Fruit fly (Drosophila melanogaster) whole organism, adult: Measurements from ENCODE around the gene CG10949.
A peak's percentile ranks its signal among the peaks of the same experiment; 100 is the strongest.

Source experiments
- CG11617 ChIP-seq: fragments of 200-800 bp; sonication (Bioruptor generic); optimal IDR thresholded peaks from 2 replicates; lab custom pipeline; 2017; ENCODE audit warnings: mild to moderate bottlenecking, missing biosample characterization, missing genetic modification reagents, missing genetic modification characterization
- CG12768 ChIP-seq: fragments of 200-800 bp; sonication (Bioruptor generic); optimal IDR thresholded peaks from 2 replicates; lab custom pipeline; 2017; ENCODE audit warnings: missing biosample characterization, missing genetic modification characterization, mild to moderate bottlenecking, moderate library complexity, missing genetic modification reagents
- CG1620 ChIP-seq: fragments of 200-800 bp; sonication (Bioruptor generic); optimal IDR thresholded peaks from 2 replicates; lab custom pipeline; 2016; ENCODE audit warnings: missing biosample characterization, missing genetic modification characterization
- CG33017 ChIP-seq: fragments of 200-800 bp; sonication (Bioruptor generic); optimal IDR thresholded peaks from 2 replicates; lab custom pipeline; 2018; ENCODE audit warnings: missing biosample characterization, mild to moderate bottlenecking, missing genetic modification characterization, moderate library complexity
- CG5204 ChIP-seq: fragments of 200-800 bp; sonication (Bioruptor generic); optimal IDR thresholded peaks from 2 replicates; lab custom pipeline; 2016; ENCODE audit warnings: missing biosample characterization, missing genetic modification characterization
- CG7101 ChIP-seq: fragments of 200-800 bp; sonication (Bioruptor generic); optimal IDR thresholded peaks from 2 replicates; lab custom pipeline; 2018; ENCODE audit warnings: missing biosample characterization, mild to moderate bottlenecking, missing genetic modification characterization, moderate library complexity
- Clk ChIP-seq: fragments of 200-800 bp; sonication (Bioruptor generic); optimal IDR thresholded peaks from 2 replicates; lab custom pipeline; 2017; ENCODE audit warnings: missing biosample characterization, missing genetic modification characterization
- Crg-1 ChIP-seq: fragments of 200-800 bp; sonication (Bioruptor generic); optimal IDR thresholded peaks from 2 replicates; lab custom pipeline; 2016; ENCODE audit warnings: missing biosample characterization, missing genetic modification characterization
- Hr96 ChIP-seq: fragments of 200-800 bp; sonication (Bioruptor generic); optimal IDR thresholded peaks from 2 replicates; lab custom pipeline; 2016; ENCODE audit warnings: missing biosample characterization, missing genetic modification characterization
- Mnt ChIP-seq: fragments of 200-800 bp; sonication (Bioruptor generic); optimal IDR thresholded peaks from 2 replicates; lab custom pipeline; 2016; ENCODE audit warnings: missing biosample characterization, mild to moderate bottlenecking, missing genetic modification characterization
- cic ChIP-seq: fragments of 200-800 bp; sonication (Bioruptor generic); optimal IDR thresholded peaks from 2 replicates; lab custom pipeline; 2017; ENCODE audit warnings: missing biosample characterization, mild to moderate bottlenecking, missing genetic modification characterization, moderate library complexity
- cnc ChIP-seq, 2 experiments: fragments of >200 bp; optimal IDR thresholded peaks; 2 replicates each; lab custom pipeline; 2017
- kay ChIP-seq: fragments of 200-800 bp; sonication (Bioruptor generic); peaks from one replicate; lab custom pipeline; 2016; ENCODE audit warnings: missing biosample characterization, missing genetic modification characterization, borderline replicate concordance
- ovo ChIP-seq: fragments of 200-800 bp; sonication (Bioruptor generic); optimal IDR thresholded peaks from 2 replicates; lab custom pipeline; 2016; ENCODE audit warnings: missing biosample characterization, missing genetic modification characterization
- tj ChIP-seq: fragments of 200-800 bp; sonication (Bioruptor generic); optimal IDR thresholded peaks from 3 replicates; lab custom pipeline; 2017; ENCODE audit warnings: missing biosample characterization, mild to moderate bottlenecking, missing genetic modification characterization, moderate library complexity
- toe ChIP-seq: fragments of 200-800 bp; sonication (Bioruptor generic); optimal IDR thresholded peaks from 2 replicates; lab custom pipeline; 2016; ENCODE audit warnings: missing biosample characterization, missing genetic modification characterization

The CG10949 gene

DNA sequence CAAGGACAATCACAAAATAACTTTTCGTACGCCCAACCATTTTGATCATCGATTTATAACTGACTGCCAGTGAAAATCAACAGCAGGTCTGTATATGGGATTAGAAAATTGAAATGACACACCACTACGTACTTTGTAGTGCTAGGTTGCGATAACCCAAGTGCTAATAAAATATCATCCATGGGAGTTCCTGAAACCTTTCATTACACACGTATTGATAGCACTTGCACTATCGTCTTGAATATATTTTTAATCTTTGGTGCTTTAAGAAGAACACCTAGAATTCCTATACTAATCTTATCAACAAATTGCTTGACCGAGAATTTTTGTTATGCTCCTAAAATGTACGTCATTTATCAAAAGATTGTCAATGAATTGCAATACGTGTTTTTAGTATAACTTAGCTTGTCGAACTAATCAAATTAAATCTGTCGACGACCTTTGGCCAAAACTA lies 42.6 kb downstream of the CG10949 start, which contains the start of gene Ugt37A1:
Gene Ugt37A1 (minus strand): TSS at position 51 of the 454 bp plus-strand sequence.
- TF ChIP-seq ovo, result no peak
- peak; percentile 11 for TF ChIP-seq kay (GFP tag; lab: Kevin White, UChicago)

DNA sequence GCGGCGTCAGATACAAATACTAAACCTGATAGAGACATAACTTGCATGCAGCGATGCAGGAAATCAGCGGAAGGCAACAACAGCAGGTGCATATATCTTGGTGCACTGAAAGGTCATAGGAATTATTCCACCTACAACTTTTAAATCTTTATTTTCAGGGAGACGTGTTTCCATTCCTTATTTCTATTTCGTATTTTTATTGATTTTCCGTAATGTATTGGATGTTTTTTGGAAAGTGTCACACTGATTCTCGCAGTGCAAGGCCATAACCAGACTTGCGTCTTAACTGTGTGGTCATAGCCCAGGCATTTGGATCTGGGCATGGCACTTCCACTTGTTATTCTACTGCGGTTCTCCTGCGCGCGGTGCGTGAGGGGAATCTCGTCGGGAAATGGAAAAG lies 45.3 kb downstream of the CG10949 start:
- no peak for TF ChIP-seq Hr96
- TF ChIP-seq CG5204 (GFP tag; lab: Kevin White, UChicago), result no peak
- no peak for TF ChIP-seq ovo
- TF ChIP-seq tj (GFP tag; lab: Kevin White, UChicago), result no peak
- no peak for TF ChIP-seq Mnt (GFP tag; lab: Kevin White, UChicago)
- no peak for TF ChIP-seq cic (GFP tag; lab: Kevin White, UChicago)
- TF ChIP-seq CG12768 (GFP tag; lab: Kevin White, UChicago), result no peak
- no peak for TF ChIP-seq Clk

DNA sequence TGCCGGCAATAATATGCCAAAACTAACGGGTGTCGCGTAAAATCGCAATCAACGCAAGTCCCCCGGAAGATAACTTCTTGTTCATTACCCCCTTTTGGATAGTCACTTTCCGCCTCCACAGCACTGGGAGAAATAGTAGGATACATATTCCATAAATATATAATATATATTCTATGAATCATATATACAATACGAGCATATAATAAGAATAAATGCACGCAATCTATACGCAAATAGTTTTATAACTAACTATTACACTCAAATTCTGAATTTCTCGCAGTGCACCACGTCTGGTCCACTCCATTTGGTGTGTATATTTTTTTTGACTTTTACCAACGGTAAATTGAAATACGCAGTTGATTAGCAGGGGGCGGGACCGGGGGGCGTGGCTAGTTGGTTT lies 46.6 kb downstream of the CG10949 start:
- no peak for TF ChIP-seq cic (GFP tag; lab: Kevin White, UChicago)
- TF ChIP-seq ovo, result no peak
- no peak for TF ChIP-seq Crg-1 (GFP tag; lab: Kevin White, UChicago)
- TF ChIP-seq CG33017 (tag; lab: Kevin White, UChicago), result no peak
- TF ChIP-seq toe (GFP tag; lab: Kevin White, UChicago), result no peak
- TF ChIP-seq cnc (optimal IDR thresholded peaks at IDR 0.05; lab: Kevin White, UChicago), result no peak
- TF ChIP-seq CG5204 (GFP tag; lab: Kevin White, UChicago), result no peak
- no peak for TF ChIP-seq CG1620
- no peak for TF ChIP-seq CG7101
- TF ChIP-seq CG11617, result no peak
- no peak for TF ChIP-seq Clk
- no peak for TF ChIP-seq Mnt (GFP tag; lab: Kevin White, UChicago)
- TF ChIP-seq kay (GFP tag; lab: Kevin White, UChicago), result no peak
- TF ChIP-seq CG12768 (GFP tag; lab: Kevin White, UChicago), result no peak
